Fruit fly (Drosophila melanogaster) whole organism, embryonic: ENCODE data around the gene CG6254.

Experiments used
- Abd-B ChIP-seq: fragments of 200-800 bp; sonication (Bioruptor generic); optimal IDR thresholded peaks from 2 replicates; lab custom pipeline; 2018; ENCODE audit warnings: missing biosample characterization, mild to moderate bottlenecking, missing genetic modification characterization, moderate library complexity
- Aef1 ChIP-seq: fragments of 200-800 bp; sonication (Bioruptor generic); IDR thresholded peaks from 3 replicates; pipeline ENCODE4 v1.3.6; 2022; ENCODE audit warnings: missing biosample characterization, missing genetic modification characterization
- B-H1 ChIP-seq: fragments of 200-800 bp; sonication (Bioruptor generic); IDR thresholded peaks from 3 replicates; pipeline ENCODE4 v1.3.6; 2022; ENCODE audit warnings: missing biosample characterization, missing genetic modification characterization
- B-H2 ChIP-seq: fragments of 200-800 bp; sonication (Bioruptor generic); optimal IDR thresholded peaks from 2 replicates; lab custom pipeline; 2018; ENCODE audit warnings: missing biosample characterization, mild to moderate bottlenecking, missing genetic modification characterization
- CG10462 ChIP-seq: fragments of 200-800 bp; sonication (Bioruptor generic); optimal IDR thresholded peaks from 2 replicates; lab custom pipeline; 2016; ENCODE audit warnings: missing biosample characterization, missing genetic modification characterization
- CG10979 ChIP-seq: fragments of 200-800 bp; sonication (Bioruptor generic); optimal IDR thresholded peaks from 2 replicates; lab custom pipeline; 2018; ENCODE audit warnings: missing biosample characterization, mild to moderate bottlenecking, missing genetic modification characterization, moderate library complexity
- CG11093 ChIP-seq: fragments of 200-800 bp; sonication (Bioruptor generic); IDR thresholded peaks from 3 replicates; pipeline ENCODE4 v1.3.6; 2022; ENCODE audit warnings: missing biosample characterization, missing genetic modification characterization
- CG12236 ChIP-seq: fragments of 200-800 bp; sonication (Bioruptor generic); optimal IDR thresholded peaks from 2 replicates; lab custom pipeline; 2016; ENCODE audit warnings: missing biosample characterization, missing genetic modification characterization
- CG12299 ChIP-seq: fragments of 200-800 bp; sonication (Bioruptor generic); optimal IDR thresholded peaks from 2 replicates; lab custom pipeline; 2018; ENCODE audit warnings: missing biosample characterization, mild to moderate bottlenecking, missing genetic modification characterization
- CG12942 ChIP-seq: fragments of 200-800 bp; sonication (Bioruptor generic); optimal IDR thresholded peaks from 3 replicates; lab custom pipeline; 2016; ENCODE audit warnings: missing biosample characterization, missing genetic modification characterization
- CG13123 ChIP-seq: fragments of 200-800 bp; sonication (Bioruptor generic); optimal IDR thresholded peaks from 2 replicates; lab custom pipeline; 2016; ENCODE audit warnings: missing biosample characterization, missing genetic modification characterization
- CG14860 ChIP-seq: fragments of 200-800 bp; sonication (Bioruptor generic); IDR thresholded peaks from 3 replicates; pipeline ENCODE4 v1.3.6; 2022; ENCODE audit warnings: missing biosample characterization, missing genetic modification characterization; ENCODE audit not compliant: partially characterized antibody
- CG15479 ChIP-seq: fragments of 200-800 bp; sonication (Bioruptor generic); optimal IDR thresholded peaks from 3 replicates; lab custom pipeline; 2019; ENCODE audit warnings: missing biosample characterization, mild to moderate bottlenecking, missing genetic modification characterization, moderate library complexity
- CG17568 ChIP-seq: fragments of 200-800 bp; sonication (Bioruptor generic); optimal IDR thresholded peaks from 2 replicates; lab custom pipeline; 2018; ENCODE audit warnings: missing biosample characterization, mild to moderate bottlenecking, missing genetic modification characterization, moderate library complexity
- CG2120 ChIP-seq: fragments of 200-800 bp; sonication (Bioruptor generic); optimal IDR thresholded peaks from 3 replicates; lab custom pipeline; 2016; ENCODE audit warnings: missing biosample characterization, missing genetic modification characterization
- CG2889 ChIP-seq: fragments of 200-800 bp; sonication (Bioruptor generic); IDR thresholded peaks from 3 replicates; pipeline ENCODE4 v1.3.6; 2022; ENCODE audit warnings: missing biosample characterization, missing genetic modification characterization
- CG31224 ChIP-seq: fragments of 200-800 bp; sonication (Bioruptor generic); IDR thresholded peaks from 2 replicates; pipeline ENCODE4 v1.3.6; 2022; ENCODE audit warnings: missing biosample characterization, missing genetic modification characterization
- CG31388 ChIP-seq: fragments of 200-800 bp; sonication (Bioruptor generic); optimal IDR thresholded peaks from 2 replicates; lab custom pipeline; 2016; ENCODE audit warnings: missing biosample characterization, missing genetic modification characterization
- CG3163 ChIP-seq: fragments of 200-800 bp; sonication (Bioruptor generic); optimal IDR thresholded peaks from 3 replicates; lab custom pipeline; 2016; ENCODE audit warnings: missing biosample characterization, missing genetic modification characterization
- CG32772 ChIP-seq: fragments of 200-800 bp; sonication (Bioruptor generic); IDR thresholded peaks from 2 replicates; pipeline ENCODE4 v1.3.6; 2022; ENCODE audit warnings: missing biosample characterization, missing genetic modification characterization
- CG5953 ChIP-seq: fragments of 200-800 bp; sonication (Bioruptor generic); IDR thresholded peaks from 2 replicates; pipeline ENCODE4 v1.3.6; 2022; ENCODE audit warnings: missing biosample characterization, missing genetic modification characterization
- CG7556 ChIP-seq: fragments of 200-800 bp; sonication (Bioruptor generic); optimal IDR thresholded peaks from 2 replicates; lab custom pipeline; 2017; ENCODE audit warnings: missing biosample characterization, mild to moderate bottlenecking, missing genetic modification characterization
- CG8388 ChIP-seq: fragments of 200-800 bp; sonication (Bioruptor generic); optimal IDR thresholded peaks from 2 replicates; lab custom pipeline; 2019; ENCODE audit warnings: missing biosample characterization, mild to moderate bottlenecking, missing genetic modification characterization, moderate library complexity
- CG8478 ChIP-seq: fragments of >200 bp; optimal IDR thresholded peaks from 2 replicates; lab custom pipeline; 2018
- CG9437 ChIP-seq: fragments of 200-800 bp; sonication (Bioruptor generic); optimal IDR thresholded peaks from 2 replicates; lab custom pipeline; 2018; ENCODE audit warnings: missing biosample characterization, mild to moderate bottlenecking, missing genetic modification characterization
- CrebB ChIP-seq: fragments of 200-800 bp; sonication (Bioruptor generic); optimal IDR thresholded peaks from 3 replicates; lab custom pipeline; 2018; ENCODE audit warnings: missing biosample characterization, mild to moderate bottlenecking, missing genetic modification characterization
- D ChIP-seq, 2 experiments: fragments of 200-800 bp in 1 of 2; fragments of >200 bp in 1 of 2; sonication (Bioruptor generic) in 1 of 2; optimal IDR thresholded peaks; 2 replicates in 1 of 2; 3 replicates in 1 of 2; lab custom pipeline; 2017; ENCODE audit warnings: mild to moderate bottlenecking in 1 of 2, missing biosample characterization in 1 of 2, missing genetic modification characterization in 1 of 2, missing genetic modification reagents in 1 of 2
- Drgx ChIP-seq: fragments of 200-800 bp; sonication (Bioruptor generic); IDR thresholded peaks from 2 replicates; pipeline ENCODE4 v1.3.6; 2022; ENCODE audit warnings: missing biosample characterization, missing genetic modification characterization
- H2.0 ChIP-seq: fragments of 200-800 bp; sonication (Bioruptor generic); IDR thresholded peaks from 2 replicates; pipeline ENCODE4 v1.3.6; 2022; ENCODE audit warnings: missing biosample characterization, missing genetic modification characterization
- HmgZ ChIP-seq: fragments of 200-800 bp; sonication (Bioruptor generic); optimal IDR thresholded peaks from 2 replicates; lab custom pipeline; 2018; ENCODE audit warnings: missing biosample characterization, mild to moderate bottlenecking, missing genetic modification characterization
- Med ChIP-seq: fragments of 200-800 bp; sonication (Bioruptor generic); peaks from one replicate; lab custom pipeline; 2016; ENCODE audit warnings: missing biosample characterization, missing genetic modification characterization, mild to moderate bottlenecking, inconsistent platforms, moderate library complexity
- NC2β ChIP-seq: fragments of 200-800 bp; sonication (Bioruptor generic); optimal IDR thresholded peaks from 2 replicates; lab custom pipeline; 2016; ENCODE audit warnings: missing biosample characterization, missing genetic modification characterization
- Nf-YA ChIP-seq: fragments of 200-800 bp; sonication (Bioruptor generic); IDR thresholded peaks from 2 replicates; pipeline ENCODE4 v1.3.6; 2022; ENCODE audit warnings: missing biosample characterization, missing genetic modification characterization
- Opbp ChIP-seq: fragments of 200-800 bp; sonication (Bioruptor generic); IDR thresholded peaks from 3 replicates; pipeline ENCODE4 v1.3.6; 2022; ENCODE audit warnings: missing biosample characterization, missing genetic modification characterization; ENCODE audit not compliant: partially characterized antibody
- Xrp1 ChIP-seq: fragments of 200-800 bp; sonication (Bioruptor generic); IDR thresholded peaks from 2 replicates; pipeline ENCODE4 v1.3.6; 2022; ENCODE audit warnings: missing biosample characterization, missing genetic modification characterization
- cad ChIP-seq: fragments of >200 bp; optimal IDR thresholded peaks from 2 replicates; lab custom pipeline; 2017; ENCODE audit warnings: missing biosample characterization, missing genetic modification characterization
- cg ChIP-seq: fragments of 200-800 bp; sonication (Bioruptor generic); optimal IDR thresholded peaks from 3 replicates; lab custom pipeline; 2019; ENCODE audit warnings: missing biosample characterization, mild to moderate bottlenecking, missing genetic modification characterization, moderate library complexity
- chinmo ChIP-seq: fragments of 200-800 bp; sonication (Bioruptor generic); IDR thresholded peaks from 4 replicates; pipeline ENCODE4 v1.3.6; 2022; ENCODE audit warnings: missing biosample characterization, missing genetic modification characterization; ENCODE audit not compliant: partially characterized antibody
- fd3F ChIP-seq: fragments of 200-800 bp; sonication (Bioruptor generic); optimal IDR thresholded peaks from 2 replicates; lab custom pipeline; 2018; ENCODE audit warnings: missing biosample characterization, mild to moderate bottlenecking, missing genetic modification characterization, moderate library complexity
- hkb ChIP-seq, 2 experiments: fragments of 200-800 bp in 1 of 2; fragments of >200 bp in 1 of 2; sonication (Bioruptor generic) in 1 of 2; IDR thresholded peaks in 1 of 2; optimal IDR thresholded peaks in 1 of 2; 2 replicates each; pipeline versions ENCODE4 v1.3.6 to Lab custom; 2017 to 2022; ENCODE audit warnings: missing biosample characterization in 1 of 2, missing genetic modification characterization in 1 of 2
- kah ChIP-seq: fragments of 200-800 bp; sonication (Bioruptor generic); optimal IDR thresholded peaks from 2 replicates; lab custom pipeline; 2018; ENCODE audit warnings: missing biosample characterization, mild to moderate bottlenecking, missing genetic modification characterization
- nmo ChIP-seq: fragments of 200-800 bp; sonication (Bioruptor generic); optimal IDR thresholded peaks from 2 replicates; lab custom pipeline; 2018; ENCODE audit warnings: missing biosample characterization, mild to moderate bottlenecking, missing genetic modification characterization, moderate library complexity
- pb ChIP-seq: fragments of 200-800 bp; sonication (Bioruptor generic); optimal IDR thresholded peaks from 3 replicates; lab custom pipeline; 2016; ENCODE audit warnings: missing biosample characterization, missing genetic modification characterization
- rib ChIP-seq: fragments of 200-800 bp; sonication (Bioruptor generic); IDR thresholded peaks from 2 replicates; pipeline ENCODE4 v1.3.6; 2022; ENCODE audit warnings: missing biosample characterization, missing genetic modification characterization
- shn ChIP-seq: fragments of 200-800 bp; sonication (Bioruptor generic); optimal IDR thresholded peaks from 3 replicates; lab custom pipeline; 2016; ENCODE audit warnings: missing biosample characterization, missing genetic modification characterization
- sisA ChIP-seq: fragments of 200-800 bp; sonication (Bioruptor generic); IDR thresholded peaks from 2 replicates; pipeline ENCODE4 v1.3.6; 2022; ENCODE audit warnings: missing biosample characterization, missing genetic modification characterization
- stc ChIP-seq: fragments of 200-800 bp; sonication (Bioruptor generic); IDR thresholded peaks from 2 replicates; pipeline ENCODE4 v1.3.6; 2022; ENCODE audit warnings: missing biosample characterization, missing genetic modification characterization
- tna ChIP-seq: fragments of 200-800 bp; sonication (Bioruptor generic); IDR thresholded peaks from 2 replicates; pipeline ENCODE4 v1.3.6; 2022; ENCODE audit warnings: missing biosample characterization, missing genetic modification characterization; ENCODE audit not compliant: partially characterized antibody
- wek ChIP-seq: fragments of 200-800 bp; sonication (Bioruptor generic); optimal IDR thresholded peaks from 3 replicates; lab custom pipeline; 2018; ENCODE audit warnings: missing biosample characterization, mild to moderate bottlenecking, missing genetic modification characterization, moderate library complexity
- z ChIP-seq: fragments of 200-800 bp; sonication (Bioruptor generic); IDR thresholded peaks from 3 replicates; pipeline ENCODE4 v1.3.6; 2022; ENCODE audit warnings: missing biosample characterization, missing genetic modification characterization
- zf30C ChIP-seq: fragments of 200-800 bp; sonication (Bioruptor generic); optimal IDR thresholded peaks from 3 replicates; lab custom pipeline; 2018; ENCODE audit warnings: missing biosample characterization, mild to moderate bottlenecking, missing genetic modification characterization

CG6254 gene

dm6 chr3R:10112195-10112594 lies 48.9 kb downstream of the CG6254 start, which contains the start of gene CAH7:
CAH7 (plus strand) TSS chr3R:10112237.
- TF ChIP-seq rib (GFP tag; lab: Robert Waterston, UW): no peak
- no peak for TF ChIP-seq CG8388 (GFP tag; lab: Kevin White, UChicago)
- no peak for TF ChIP-seq CG3163
- peak; percentile 13 for TF ChIP-seq Med (GFP tag; lab: Kevin White, UChicago)
- no peak for TF ChIP-seq Nf-YA (GFP tag; lab: Robert Waterston, UW)
- TF ChIP-seq cad (GFP tag; lab: Kevin White, UChicago): peak; percentile 42
- TF ChIP-seq CG15479: peak; percentile 82
- TF ChIP-seq shn (GFP tag; lab: Kevin White, UChicago): no peak
- TF ChIP-seq CG2889 (GFP tag; lab: Robert Waterston, UW): no peak
- no peak for TF ChIP-seq hkb (optimal IDR thresholded peaks at IDR 0.05; lab: Kevin White, UChicago)
- 0 out of 2 replicates have a peak, but pooled peaks have one; percentile 2 for TF ChIP-seq hkb (GFP tag; IDR thresholded peaks at IDR 0.05; lab: Robert Waterston, UW)
- no peak for TF ChIP-seq CG2120 (GFP tag; lab: Kevin White, UChicago)
- TF ChIP-seq NC2β (GFP tag; lab: Kevin White, UChicago): no peak
- no peak for TF ChIP-seq B-H1
- peak; percentile 22 for TF ChIP-seq CG8478 (lab: Kevin White, UChicago)
- peak; percentile 82 for TF ChIP-seq cg (GFP tag; lab: Kevin White, UChicago)
- TF ChIP-seq chinmo (GFP tag; lab: Robert Waterston, UW): 0 out of 4 replicates have a peak, but pooled peaks have one; percentile 59
- TF ChIP-seq CG31388 (GFP tag; lab: Kevin White, UChicago): no peak
- TF ChIP-seq CG10979 (tag; lab: Kevin White, UChicago): no peak
- TF ChIP-seq CG11093 (GFP tag; lab: Robert Waterston, UW): 0 out of 3 replicates have a peak, but pooled peaks have one; percentile 2

dm6 chr3R:10111815-10112185 lies 49.3 kb downstream of the CG6254 start:
- TF ChIP-seq CG31224: no peak
- TF ChIP-seq CG9437: peak; percentile 26
- TF ChIP-seq stc (GFP tag; lab: Robert Waterston, UW): no peak
- no peak for TF ChIP-seq kah (GFP tag; lab: Kevin White, UChicago)
- TF ChIP-seq HmgZ (tag; lab: Kevin White, UChicago): no peak
- no peak for TF ChIP-seq sisA (GFP tag; lab: Robert Waterston, UW)
- TF ChIP-seq CG12236 (GFP tag; lab: Kevin White, UChicago): no peak
- TF ChIP-seq Abd-B: no peak
- no peak for TF ChIP-seq CG17568 (GFP tag; lab: Kevin White, UChicago)
- TF ChIP-seq tna (GFP tag; lab: Robert Waterston, UW): no peak
- no peak for TF ChIP-seq CG13123
- peak; percentile 45 for TF ChIP-seq CG7556 (GFP tag; lab: Kevin White, UChicago)
- no peak for TF ChIP-seq pb (GFP tag; lab: Kevin White, UChicago)
- TF ChIP-seq D (optimal IDR thresholded peaks at IDR 0.05; lab: Kevin White, UChicago): no peak
- TF ChIP-seq D (GFP tag; optimal IDR thresholded peaks at IDR 0.05; lab: Kevin White, UChicago): no peak
- no peak for TF ChIP-seq Aef1 (GFP tag; lab: Robert Waterston, UW)
- TF ChIP-seq Opbp (GFP tag; lab: Robert Waterston, UW): no peak
- TF ChIP-seq nmo: peak; percentile 7
- no peak for TF ChIP-seq fd3F
- TF ChIP-seq CrebB (tag; lab: Kevin White, UChicago): no peak
- TF ChIP-seq z (GFP tag; lab: Robert Waterston, UW): no peak
- no peak for TF ChIP-seq zf30C
- TF ChIP-seq B-H2 (GFP tag; lab: Kevin White, UChicago): no peak
- TF ChIP-seq Xrp1 (GFP tag; lab: Robert Waterston, UW): no peak
- no peak for TF ChIP-seq CG32772 (GFP tag; lab: Robert Waterston, UW)
- TF ChIP-seq H2.0 (GFP tag; lab: Robert Waterston, UW): no peak
- no peak for TF ChIP-seq CG12299 (tag; lab: Kevin White, UChicago)
- peak; percentile 43 for TF ChIP-seq Drgx
- TF ChIP-seq CG14860: no peak
- no peak for TF ChIP-seq CG12942
- TF ChIP-seq CG10462 (GFP tag; lab: Kevin White, UChicago): no peak
- no peak for TF ChIP-seq wek (GFP tag; lab: Kevin White, UChicago)
- no peak for TF ChIP-seq CG5953 (GFP tag; lab: Robert Waterston, UW)
